Fruit fly (Drosophila melanogaster): Measurements from ENCODE around the gene CG12990.

Gene CG12990

dm6 chrX:17671788-17672187 is at the start of gene CG12990:
CG12990 (minus strand) TSS chrX:17671888.
- TF ChIP-seq psq (optimal IDR thresholded peaks at IDR 0.05) (no peak), usp (GFP tag; optimal IDR thresholded peaks at IDR 0.05) (no peak), pan (optimal IDR thresholded peaks at IDR 0.05) (no peak), CG8478 (optimal IDR thresholded peaks at IDR 0.05) (no peak), Dll (optimal IDR thresholded peaks at IDR 0.05) (no peak), EcR (GFP tag; optimal IDR thresholded peaks at IDR 0.05) (no peak)

- no peak for TF ChIP-seq Dll (optimal IDR thresholded peaks at IDR 0.05)
- no peak for TF ChIP-seq EcR (GFP tag; optimal IDR thresholded peaks at IDR 0.05)
- no peak for TF ChIP-seq usp (GFP tag; optimal IDR thresholded peaks at IDR 0.05)
- no peak for TF ChIP-seq psq (optimal IDR thresholded peaks at IDR 0.05)
- TF ChIP-seq CG8478 (optimal IDR thresholded peaks at IDR 0.05), result no peak
- no peak for TF ChIP-seq pan (optimal IDR thresholded peaks at IDR 0.05)
Measured at dm6 chrX:17720261-17721052, 48.8 kb upstream of the CG12990 start.

- TF ChIP-seq usp (GFP tag; optimal IDR thresholded peaks at IDR 0.05), result no peak
- TF ChIP-seq pan (optimal IDR thresholded peaks at IDR 0.05), result no peak
- TF ChIP-seq EcR (GFP tag; optimal IDR thresholded peaks at IDR 0.05), result no peak
- no peak for TF ChIP-seq CG8478 (optimal IDR thresholded peaks at IDR 0.05)
- no peak for TF ChIP-seq Dll (optimal IDR thresholded peaks at IDR 0.05)
- TF ChIP-seq psq (optimal IDR thresholded peaks at IDR 0.05), result no peak
Measured at dm6 chrX:17718927-17719691, 47.4 kb upstream of the CG12990 start.

- TF ChIP-seq psq (optimal IDR thresholded peaks at IDR 0.05) (no peak), usp (GFP tag; optimal IDR thresholded peaks at IDR 0.05) (no peak), pan (optimal IDR thresholded peaks at IDR 0.05) (no peak), CG8478 (optimal IDR thresholded peaks at IDR 0.05) (no peak), EcR (GFP tag; optimal IDR thresholded peaks at IDR 0.05) (no peak), Dll (optimal IDR thresholded peaks at IDR 0.05) (no peak)
Measured at dm6 chrX:17718423-17718822, 46.7 kb upstream of the CG12990 start.

dm6 chrX:17716814-17717565 is 45.3 kb upstream of the CG12990 start:
- no peak for TF ChIP-seq pan (optimal IDR thresholded peaks at IDR 0.05)
- no peak for TF ChIP-seq EcR (GFP tag; optimal IDR thresholded peaks at IDR 0.05)
- TF ChIP-seq Dll (optimal IDR thresholded peaks at IDR 0.05), result no peak
- TF ChIP-seq usp (GFP tag; optimal IDR thresholded peaks at IDR 0.05), result no peak
- no peak for TF ChIP-seq CG8478 (optimal IDR thresholded peaks at IDR 0.05)
- no peak for TF ChIP-seq psq (optimal IDR thresholded peaks at IDR 0.05)

- TF ChIP-seq EcR (GFP tag; optimal IDR thresholded peaks at IDR 0.05) (no peak), psq (optimal IDR thresholded peaks at IDR 0.05) (no peak), pan (optimal IDR thresholded peaks at IDR 0.05) (no peak), CG8478 (optimal IDR thresholded peaks at IDR 0.05) (no peak), usp (GFP tag; optimal IDR thresholded peaks at IDR 0.05) (no peak), Dll (optimal IDR thresholded peaks at IDR 0.05) (no peak)
Measured at dm6 chrX:17714976-17715375, 43.3 kb upstream of the CG12990 start.

dm6 chrX:17713740-17714135 is 42.0 kb upstream of the CG12990 start:
- TF ChIP-seq usp (GFP tag; optimal IDR thresholded peaks at IDR 0.05) (no peak), psq (optimal IDR thresholded peaks at IDR 0.05) (no peak), CG8478 (optimal IDR thresholded peaks at IDR 0.05) (no peak), EcR (GFP tag; optimal IDR thresholded peaks at IDR 0.05) (no peak), pan (optimal IDR thresholded peaks at IDR 0.05) (no peak), Dll (optimal IDR thresholded peaks at IDR 0.05) (no peak)

dm6 chrX:17712995-17713739 is 41.5 kb upstream of the CG12990 start:
- TF ChIP-seq EcR (GFP tag; optimal IDR thresholded peaks at IDR 0.05) (no peak), CG8478 (optimal IDR thresholded peaks at IDR 0.05) (no peak), usp (GFP tag; optimal IDR thresholded peaks at IDR 0.05) (no peak), pan (optimal IDR thresholded peaks at IDR 0.05) (no peak), psq (optimal IDR thresholded peaks at IDR 0.05) (no peak), Dll (optimal IDR thresholded peaks at IDR 0.05) (no peak)

- TF ChIP-seq pan (optimal IDR thresholded peaks at IDR 0.05), result no peak
Measured at dm6 chrX:17712466-17712865, 40.8 kb upstream of the CG12990 start.

- TF ChIP-seq EcR (GFP tag; optimal IDR thresholded peaks at IDR 0.05) (no peak), CG8478 (optimal IDR thresholded peaks at IDR 0.05) (no peak), usp (GFP tag; optimal IDR thresholded peaks at IDR 0.05) (no peak), pan (optimal IDR thresholded peaks at IDR 0.05) (no peak), psq (optimal IDR thresholded peaks at IDR 0.05) (no peak), Dll (optimal IDR thresholded peaks at IDR 0.05) (no peak)
Measured at dm6 chrX:17711916-17712315, 40.2 kb upstream of the CG12990 start.

Measured in whole organism.